Worm (Caenorhabditis elegans): ENCODE data around the gene trpp-12.

ce11 chrX:2427404-2427803, 17.9 kb downstream of the trpp-12 start, which contains the start of gene gcy-31:
- TF ChIP-seq hlh-8 (tag; optimal IDR thresholded peaks at IDR 0.05) (no peak), ceh-24 (tag; optimal IDR thresholded peaks at IDR 0.05) (no peak), rnt-1 (tag; optimal IDR thresholded peaks at IDR 0.05) (no peak)
